Worm (Caenorhabditis elegans) whole organism, L3 larva: ENCODE results near the gene clec-162.

ENCODE experiments used
- elt-2 ChIP-seq: sonication (generic microtip); optimal IDR thresholded peaks from 2 replicates; lab custom pipeline; 2016; ENCODE audit warnings: missing genetic modification reagents, mild to moderate bottlenecking, missing genetic modification characterization, missing compliant biosample characterization
- lsy-12 ChIP-seq: sonication (generic microtip); optimal IDR thresholded peaks from 2 replicates; lab custom pipeline; 2016; ENCODE audit warnings: mild to moderate bottlenecking, missing genetic modification characterization, missing compliant biosample characterization
- nhr-23 ChIP-seq: fragments of 150-350 bp; optimal IDR thresholded peaks from 2 replicates; lab custom pipeline; 2014; ENCODE audit warnings: missing biosample characterization, missing genetic modification reagents, missing genetic modification characterization
- sea-2 ChIP-seq: fragments of 150-350 bp; sonication (generic microtip); optimal IDR thresholded peaks from 4 replicates; lab custom pipeline; 2014; ENCODE audit warnings: missing biosample characterization, missing genetic modification reagents, missing genetic modification characterization
- skn-1 ChIP-seq: fragments of 150-350 bp; optimal IDR thresholded peaks from 2 replicates; lab custom pipeline; 2014; ENCODE audit warnings: missing biosample characterization, missing genetic modification characterization

DNA sequence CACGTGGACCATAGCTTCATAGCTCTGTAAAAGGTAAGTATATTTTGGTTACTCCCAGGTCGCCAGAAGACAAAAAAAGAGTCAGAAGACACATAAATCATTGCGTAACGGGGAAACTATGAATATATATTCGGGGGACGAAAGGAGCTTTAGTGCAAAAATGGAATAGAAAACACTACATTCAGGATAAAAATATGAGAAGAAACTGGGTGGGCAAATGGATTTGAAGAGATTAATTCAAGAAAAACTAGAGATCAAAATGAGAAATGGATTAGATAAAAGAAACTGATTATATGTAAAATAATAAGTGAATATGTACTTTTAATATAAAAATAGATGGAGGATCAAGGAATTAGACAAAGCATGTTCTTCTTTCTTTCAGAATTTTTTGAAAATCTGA, 2.4 kb upstream of the clec-162 start, which contains the start of gene C07A9.12:
- no peak for TF ChIP-seq nhr-23 (tag; lab: Kevin White, UChicago)
- TF ChIP-seq elt-2 (tag; lab: Kevin White, UChicago): no peak
- TF ChIP-seq lsy-12 (tag; lab: Kevin White, UChicago): no peak
- TF ChIP-seq sea-2: no peak
- no peak for TF ChIP-seq skn-1 (tag; lab: Kevin White, UChicago)
